Worm (Caenorhabditis elegans): Measurements from ENCODE around the gene R08C7.11.

- TF ChIP-seq lin-15B (tag; optimal IDR thresholded peaks at IDR 0.05) (no peak), ceh-28 (tag; optimal IDR thresholded peaks at IDR 0.05) (no peak), unc-62 (GFP tag; optimal IDR thresholded peaks at IDR 0.05) (no peak), elt-1 (tag; optimal IDR thresholded peaks at IDR 0.05) (no peak), ZK546.5 (tag; optimal IDR thresholded peaks at IDR 0.05) (no peak), nhr-77 (tag; optimal IDR thresholded peaks at IDR 0.05) (no peak), elt-2 (tag; optimal IDR thresholded peaks at IDR 0.05) (no peak), nhr-28 (tag; optimal IDR thresholded peaks at IDR 0.05) (no peak), zag-1 (tag; optimal IDR thresholded peaks at IDR 0.05) (no peak), unc-39 (tag; optimal IDR thresholded peaks at IDR 0.05) (no peak), nhr-23 (tag; optimal IDR thresholded peaks at IDR 0.05) (no peak)
These were observed 5.3 kb downstream of the R08C7.11 start, which contains the start of gene R08C7.12 for ce11 chrIV:4449439-4449838.
